Worm (Caenorhabditis elegans) whole organism, midembryonic: Measurements from ENCODE around the gene ppm-2.

Experiments used
- T22C8.4 ChIP-seq: fragments of 200-800 bp; sonication (Bioruptor generic); IDR thresholded peaks from 2 replicates; pipeline ENCODE4 v1.3.6; 2022; ENCODE audit warnings: missing genetic modification characterization, missing compliant biosample characterization
- cog-1 ChIP-seq: sonication (generic microtip); optimal IDR thresholded peaks from 2 replicates; lab custom pipeline; 2016; ENCODE audit warnings: missing genetic modification characterization, missing compliant biosample characterization
- flt-1 ChIP-seq: fragments of 200-800 bp; sonication (Bioruptor generic); IDR thresholded peaks from 2 replicates; pipeline ENCODE4 v1.3.6; 2022; ENCODE audit warnings: missing genetic modification characterization, missing compliant biosample characterization
- klf-2 ChIP-seq: fragments of 200-800 bp; sonication (Bioruptor generic); conservative IDR thresholded peaks from 2 replicates; pipeline ENCODE4 v1.3.6; 2022; ENCODE audit warnings: missing genetic modification reagents, missing genetic modification characterization, missing compliant biosample characterization
- ref-1 ChIP-seq: fragments of 200-800 bp; sonication (Bioruptor generic); conservative IDR thresholded peaks from 2 replicates; pipeline ENCODE4 v1.3.6; 2022; ENCODE audit warnings: missing genetic modification reagents, missing genetic modification characterization, missing compliant biosample characterization
- tab-1 ChIP-seq: fragments of 200-800 bp; sonication (Bioruptor generic); IDR thresholded peaks from 2 replicates; pipeline ENCODE4 v1.3.6; 2022; ENCODE audit warnings: missing genetic modification characterization, missing compliant biosample characterization
- ztf-23 ChIP-seq: fragments of 200-800 bp; sonication (Bioruptor generic); IDR thresholded peaks from 2 replicates; pipeline ENCODE4 v1.3.6; 2022; ENCODE audit warnings: missing genetic modification reagents, missing genetic modification characterization, missing compliant biosample characterization
- ztf-29 ChIP-seq: fragments of 200-800 bp; sonication (Bioruptor generic); IDR thresholded peaks from 2 replicates; pipeline ENCODE4 v1.3.6; 2022; ENCODE audit warnings: missing genetic modification reagents, missing genetic modification characterization, missing compliant biosample characterization

- TF ChIP-seq klf-2 (GFP tag; lab: Robert Waterston, UW) (no peak), T22C8.4 (GFP tag; lab: Robert Waterston, UW) (no peak), ztf-23 (GFP tag; lab: Robert Waterston, UW) (no peak), flt-1 (GFP tag; lab: Robert Waterston, UW) (no peak), ref-1 (GFP tag; lab: Robert Waterston, UW) (no peak), ztf-29 (GFP tag; lab: Robert Waterston, UW) (no peak), tab-1 (GFP tag; lab: Robert Waterston, UW) (no peak), cog-1 (tag; lab: Kevin White, UChicago) (no peak)
Observed at ce11 chrIII:4601286-4601685, 49.0 kb upstream of the ppm-2 start.
